Fruit fly (Drosophila melanogaster) whole organism, embryonic: ENCODE measurements around the gene CG5388.

Experiments used
- Awh ChIP-seq: fragments of 200-800 bp; sonication (Bioruptor generic); IDR thresholded peaks from 2 replicates; pipeline ENCODE4, ENCODE4 v1.3.6; 2022; ENCODE audit warnings: missing biosample characterization, missing genetic modification characterization
- B-H1 ChIP-seq: fragments of 200-800 bp; sonication (Bioruptor generic); IDR thresholded peaks from 3 replicates; pipeline ENCODE4 v1.3.6; 2022; ENCODE audit warnings: missing biosample characterization, missing genetic modification characterization
- BtbVII ChIP-seq: fragments of 200-800 bp; sonication (Bioruptor generic); optimal IDR thresholded peaks from 3 replicates; lab custom pipeline; 2017; ENCODE audit warnings: missing biosample characterization, mild to moderate bottlenecking, missing genetic modification characterization
- Bteb2 ChIP-seq: fragments of 200-800 bp; sonication (Bioruptor generic); optimal IDR thresholded peaks from 2 replicates; lab custom pipeline; 2016; ENCODE audit warnings: missing biosample characterization, missing genetic modification characterization
- CG10147 ChIP-seq: fragments of 200-800 bp; sonication (Bioruptor generic); optimal IDR thresholded peaks from 2 replicates; lab custom pipeline; 2019; ENCODE audit warnings: missing biosample characterization, mild to moderate bottlenecking, missing genetic modification characterization, moderate library complexity
- CG10543 ChIP-seq: fragments of 200-800 bp; sonication (Bioruptor generic); optimal IDR thresholded peaks from 3 replicates; lab custom pipeline; 2017; ENCODE audit warnings: missing biosample characterization, mild to moderate bottlenecking, missing genetic modification characterization, moderate library complexity
- CG11695 ChIP-seq: fragments of 200-800 bp; sonication (Bioruptor generic); IDR thresholded peaks from 3 replicates; pipeline ENCODE4 v1.3.6; 2022; ENCODE audit warnings: missing biosample characterization, missing genetic modification characterization
- CG12071 ChIP-seq: fragments of 200-800 bp; sonication (Bioruptor generic); optimal IDR thresholded peaks from 3 replicates; lab custom pipeline; 2018; ENCODE audit warnings: missing biosample characterization, mild to moderate bottlenecking, missing genetic modification characterization
- CG13296 ChIP-seq: fragments of 200-800 bp; sonication (Bioruptor generic); optimal IDR thresholded peaks from 3 replicates; lab custom pipeline; 2018; ENCODE audit warnings: missing biosample characterization, mild to moderate bottlenecking, missing genetic modification characterization
- CG14014 ChIP-seq: fragments of 200-800 bp; sonication (Bioruptor generic); IDR thresholded peaks from 2 replicates; pipeline ENCODE4 v1.3.6; 2022; ENCODE audit warnings: missing biosample characterization, missing genetic modification characterization
- CG16863 ChIP-seq: fragments of 200-800 bp; sonication (Bioruptor generic); optimal IDR thresholded peaks from 3 replicates; lab custom pipeline; 2016; ENCODE audit warnings: missing biosample characterization, missing genetic modification characterization
- CG18476 ChIP-seq: fragments of 200-800 bp; sonication (Bioruptor generic); optimal IDR thresholded peaks from 2 replicates; lab custom pipeline; 2016; ENCODE audit warnings: missing biosample characterization, mild to moderate bottlenecking, missing genetic modification characterization
- CG32532 ChIP-seq: fragments of 200-800 bp; sonication (Bioruptor generic); IDR thresholded peaks from 2 replicates; pipeline ENCODE4 v1.3.6; 2022; ENCODE audit warnings: missing biosample characterization, missing genetic modification characterization
- CG3726 ChIP-seq: fragments of 200-800 bp; sonication (Bioruptor generic); IDR thresholded peaks from 3 replicates; pipeline ENCODE4, ENCODE4 v1.3.6; 2022; ENCODE audit warnings: missing biosample characterization, missing genetic modification characterization
- CG4360 ChIP-seq: fragments of 200-800 bp; sonication (Bioruptor generic); IDR thresholded peaks from 2 replicates; pipeline ENCODE4 v1.3.6; 2022; ENCODE audit warnings: missing biosample characterization, missing genetic modification characterization
- CG5180 ChIP-seq: fragments of 200-800 bp; sonication (Bioruptor generic); optimal IDR thresholded peaks from 3 replicates; lab custom pipeline; 2017; ENCODE audit warnings: missing biosample characterization, missing genetic modification characterization, mild to moderate bottlenecking, moderate library complexity, missing genetic modification reagents
- CG6654 ChIP-seq: fragments of 200-800 bp; sonication (Bioruptor generic); optimal IDR thresholded peaks from 2 replicates; lab custom pipeline; 2017; ENCODE audit warnings: missing biosample characterization, mild to moderate bottlenecking, missing genetic modification characterization
- CG6683 ChIP-seq: fragments of 200-800 bp; sonication (Bioruptor generic); optimal IDR thresholded peaks from 2 replicates; lab custom pipeline; 2017; ENCODE audit warnings: missing biosample characterization, mild to moderate bottlenecking, missing genetic modification characterization, missing genetic modification reagents
- CG6813 ChIP-seq: fragments of 200-800 bp; sonication (Bioruptor generic); optimal IDR thresholded peaks from 2 replicates; lab custom pipeline; 2017; ENCODE audit warnings: missing biosample characterization, missing genetic modification characterization, mild to moderate bottlenecking, moderate library complexity, missing genetic modification reagents
- CG8089 ChIP-seq: fragments of 200-800 bp; sonication (Bioruptor generic); optimal IDR thresholded peaks from 3 replicates; lab custom pipeline; 2016; ENCODE audit warnings: missing biosample characterization, missing genetic modification characterization
- CG8765 ChIP-seq: fragments of 200-800 bp; sonication (Bioruptor generic); IDR thresholded peaks from 2 replicates; pipeline ENCODE4 v1.3.6; 2022; ENCODE audit warnings: missing biosample characterization, missing genetic modification characterization
- CG9727 ChIP-seq: fragments of 200-800 bp; sonication (Bioruptor generic); optimal IDR thresholded peaks from 3 replicates; lab custom pipeline; 2017; ENCODE audit warnings: missing biosample characterization, mild to moderate bottlenecking, missing genetic modification characterization
- CG9817 ChIP-seq: fragments of 200-800 bp; sonication (Bioruptor generic); optimal IDR thresholded peaks from 2 replicates; lab custom pipeline; 2018; ENCODE audit warnings: missing biosample characterization, mild to moderate bottlenecking, missing genetic modification characterization, moderate library complexity
- Deaf1 ChIP-seq: fragments of 200-800 bp; optimal IDR thresholded peaks from 3 replicates; lab custom pipeline; 2019; ENCODE audit warnings: missing biosample characterization, mild to moderate bottlenecking, missing genetic modification characterization, moderate library complexity
- Fer3 ChIP-seq: fragments of 200-800 bp; sonication (Bioruptor generic); optimal IDR thresholded peaks from 2 replicates; lab custom pipeline; 2018; ENCODE audit warnings: missing biosample characterization, mild to moderate bottlenecking, missing genetic modification characterization, moderate library complexity
- Gsc ChIP-seq: fragments of 200-800 bp; sonication (Bioruptor generic); IDR thresholded peaks from 2 replicates; pipeline ENCODE4 v1.3.6; 2022; ENCODE audit warnings: missing biosample characterization, missing genetic modification characterization
- HLH54F ChIP-seq: fragments of 200-800 bp; sonication (Bioruptor generic); optimal IDR thresholded peaks from 3 replicates; lab custom pipeline; 2016; ENCODE audit warnings: missing biosample characterization, missing genetic modification characterization
- Hr51 ChIP-seq, 2 experiments: fragments of 200-800 bp; sonication (Bioruptor generic); optimal IDR thresholded peaks; 2 replicates in 1 of 2; 3 replicates in 1 of 2; lab custom pipeline; 2016 to 2018; ENCODE audit warnings: missing biosample characterization in 2 of 2, missing genetic modification characterization in 2 of 2, mild to moderate bottlenecking in 1 of 2, moderate library complexity in 1 of 2
- Vsx1 ChIP-seq: fragments of 200-800 bp; sonication (Bioruptor generic); optimal IDR thresholded peaks from 2 replicates; lab custom pipeline; 2017; ENCODE audit warnings: missing biosample characterization, mild to moderate bottlenecking, missing genetic modification characterization, missing genetic modification reagents
- al ChIP-seq: fragments of 200-800 bp; sonication (Bioruptor generic); IDR thresholded peaks from 2 replicates; pipeline ENCODE4 v1.3.6; 2022; ENCODE audit warnings: missing biosample characterization, missing genetic modification characterization
- cas ChIP-seq: fragments of 200-800 bp; sonication (Bioruptor generic); IDR thresholded peaks from 2 replicates; pipeline ENCODE4 v1.3.6; 2022; ENCODE audit warnings: missing biosample characterization, missing genetic modification characterization
- chinmo ChIP-seq: fragments of 200-800 bp; sonication (Bioruptor generic); IDR thresholded peaks from 4 replicates; pipeline ENCODE4 v1.3.6; 2022; ENCODE audit warnings: missing biosample characterization, missing genetic modification characterization; ENCODE audit not compliant: partially characterized antibody
- ftz-f1 ChIP-seq: fragments of 200-800 bp; sonication (Bioruptor generic); optimal IDR thresholded peaks from 2 replicates; lab custom pipeline; 2016; ENCODE audit warnings: missing biosample characterization, missing genetic modification characterization
- gce ChIP-seq: fragments of 200-800 bp; sonication (Bioruptor generic); IDR thresholded peaks from 3 replicates; pipeline ENCODE4 v1.3.6; 2022; ENCODE audit warnings: missing biosample characterization, missing genetic modification characterization
- gfzf ChIP-seq: fragments of 200-800 bp; sonication (Bioruptor generic); optimal IDR thresholded peaks from 2 replicates; lab custom pipeline; 2016; ENCODE audit warnings: missing biosample characterization, mild to moderate bottlenecking, missing genetic modification characterization, moderate library complexity
- inv ChIP-seq: fragments of 200-800 bp; sonication (Bioruptor generic); IDR thresholded peaks from 2 replicates; pipeline ENCODE4 v1.3.6; 2022; ENCODE audit warnings: missing biosample characterization, missing genetic modification characterization; ENCODE audit not compliant: partially characterized antibody
- knrl ChIP-seq: fragments of 200-800 bp; sonication (Bioruptor generic); IDR thresholded peaks from 3 replicates; pipeline ENCODE4 v1.3.6; 2022; ENCODE audit warnings: missing biosample characterization, missing genetic modification characterization; ENCODE audit not compliant: partially characterized antibody
- lmd ChIP-seq: fragments of 200-800 bp; sonication (Bioruptor generic); IDR thresholded peaks from 2 replicates; pipeline ENCODE4 v1.3.6; 2022; ENCODE audit warnings: missing biosample characterization, missing genetic modification characterization
- mirr ChIP-seq: fragments of 200-800 bp; sonication (Bioruptor generic); optimal IDR thresholded peaks from 3 replicates; lab custom pipeline; 2018; ENCODE audit warnings: missing biosample characterization, mild to moderate bottlenecking, missing genetic modification characterization
- oc ChIP-seq: fragments of 200-800 bp; sonication (Bioruptor generic); optimal IDR thresholded peaks from 2 replicates; lab custom pipeline; 2018; ENCODE audit warnings: missing biosample characterization, mild to moderate bottlenecking, missing genetic modification characterization, moderate library complexity
- pho ChIP-seq: fragments of 200-800 bp; sonication (Bioruptor generic); optimal IDR thresholded peaks from 2 replicates; lab custom pipeline; 2016; ENCODE audit warnings: missing biosample characterization, missing genetic modification characterization
- pita ChIP-seq: fragments of 200-800 bp; sonication (Bioruptor generic); optimal IDR thresholded peaks from 2 replicates; lab custom pipeline; 2017; ENCODE audit warnings: missing biosample characterization, mild to moderate bottlenecking, missing genetic modification characterization
- prd ChIP-seq, 3 experiments: fragments of >200 bp in 2 of 3; fragments of 200-800 bp in 1 of 3; sonication (Bioruptor generic) in 1 of 3; optimal IDR thresholded peaks in 2 of 3; IDR thresholded peaks in 1 of 3; 2 replicates in 2 of 3; 3 replicates in 1 of 3; pipeline versions ENCODE4 v1.3.6 to Lab custom; 2017 to 2022; ENCODE audit warnings: missing biosample characterization in 1 of 3, missing genetic modification characterization in 1 of 3
- pum ChIP-seq: fragments of 200-800 bp; sonication (Bioruptor generic); optimal IDR thresholded peaks from 2 replicates; lab custom pipeline; 2016; ENCODE audit warnings: missing biosample characterization, missing genetic modification characterization
- repo ChIP-seq: fragments of 200-800 bp; sonication (Bioruptor generic); optimal IDR thresholded peaks from 2 replicates; lab custom pipeline; 2016; ENCODE audit warnings: missing biosample characterization, missing genetic modification characterization
- salm ChIP-seq: fragments of 200-800 bp; sonication (Bioruptor generic); optimal IDR thresholded peaks from 2 replicates; lab custom pipeline; 2018; ENCODE audit warnings: missing biosample characterization, mild to moderate bottlenecking, missing genetic modification characterization
- schlank ChIP-seq: fragments of 200-800 bp; sonication (Bioruptor generic); optimal IDR thresholded peaks from 2 replicates; lab custom pipeline; 2018; ENCODE audit warnings: missing biosample characterization, mild to moderate bottlenecking, missing genetic modification characterization
- sug ChIP-seq: fragments of 200-800 bp; optimal IDR thresholded peaks from 2 replicates; lab custom pipeline; 2019; ENCODE audit warnings: missing biosample characterization, mild to moderate bottlenecking, missing genetic modification characterization, moderate library complexity
- unc-4 ChIP-seq: fragments of 200-800 bp; sonication (Bioruptor generic); IDR thresholded peaks from 2 replicates; pipeline ENCODE4 v1.3.6; 2022; ENCODE audit warnings: missing biosample characterization, missing genetic modification characterization; ENCODE audit not compliant: partially characterized antibody
- zfh1 ChIP-seq: fragments of 200-800 bp; sonication (Bioruptor generic); IDR thresholded peaks from 3 replicates; pipeline ENCODE4 v1.3.6; 2022; ENCODE audit warnings: missing biosample characterization, missing genetic modification characterization

CG5388 gene

dm6 chr3R:22358810-22359209 is 18.7 kb upstream of the CG5388 start (continued):
- TF ChIP-seq HLH54F (GFP tag; lab: Kevin White, UChicago) = peak; percentile 9
- TF ChIP-seq Hr51 (GFP tag; optimal IDR thresholded peaks at IDR 0.05; lab: Kevin White, UChicago) = peak; percentile 27 to 58
- TF ChIP-seq repo (GFP tag; lab: Kevin White, UChicago) = no peak
- TF ChIP-seq CG8765 (GFP tag; lab: Robert Waterston, UW) = no peak
- TF ChIP-seq al (GFP tag; lab: Robert Waterston, UW) = peak; percentile 37; the same call in 1 of the 2 replicates
- peak; percentile 46 for TF ChIP-seq BtbVII
- peak; percentile 61; the same call in 1 of the 2 replicates for TF ChIP-seq CG4360 (GFP tag; lab: Robert Waterston, UW)
- TF ChIP-seq Bteb2 (GFP tag; lab: Kevin White, UChicago) = peak; percentile 36
- TF ChIP-seq CG10543 (GFP tag; lab: Kevin White, UChicago) = no peak
- peak; percentile 86 for TF ChIP-seq oc
- no peak for TF ChIP-seq CG9817 (tag; lab: Kevin White, UChicago)
- peak; percentile 25 for TF ChIP-seq pum (GFP tag; lab: Kevin White, UChicago)
- TF ChIP-seq zfh1 (GFP tag; lab: Robert Waterston, UW) = peak; percentile 80
- TF ChIP-seq Gsc = no peak
- peak; percentile 85 for TF ChIP-seq CG11695 (GFP tag; lab: Robert Waterston, UW)
- TF ChIP-seq knrl (GFP tag; lab: Robert Waterston, UW) = no peak
- peak; percentile 59 for TF ChIP-seq CG8089 (GFP tag; lab: Kevin White, UChicago)
- no peak for TF ChIP-seq CG6654 (GFP tag; lab: Kevin White, UChicago)
- no peak for TF ChIP-seq ftz-f1 (GFP tag; lab: Kevin White, UChicago)
- peak; percentile 38 for TF ChIP-seq CG6683 (GFP tag; lab: Kevin White, UChicago)
- no peak for TF ChIP-seq inv (GFP tag; lab: Robert Waterston, UW)
- TF ChIP-seq CG6813 (GFP tag; lab: Kevin White, UChicago) = peak; percentile 86
- TF ChIP-seq lmd (GFP tag; lab: Robert Waterston, UW) = peak; percentile 54
- TF ChIP-seq gce (GFP tag; lab: Robert Waterston, UW) = peak; percentile 23; the same call in 1 of the 3 replicates
- TF ChIP-seq Vsx1 (GFP tag; lab: Kevin White, UChicago) = peak; percentile 59
- TF ChIP-seq CG9727 = peak; percentile 81
- no peak for TF ChIP-seq unc-4 (GFP tag; lab: Robert Waterston, UW)
- peak; percentile 64 for TF ChIP-seq CG16863 (GFP tag; lab: Kevin White, UChicago)
- TF ChIP-seq CG13296 (GFP tag; lab: Kevin White, UChicago) = peak; percentile 57
- TF ChIP-seq sug = peak; percentile 18
- no peak for TF ChIP-seq pho (GFP tag; lab: Kevin White, UChicago)
- no peak for TF ChIP-seq gfzf
- TF ChIP-seq CG18476 (GFP tag; lab: Kevin White, UChicago) = peak; percentile 84
- TF ChIP-seq CG14014 (GFP tag; lab: Robert Waterston, UW) = peak; percentile 54; the same call in 1 of the 2 replicates
- no peak for TF ChIP-seq schlank (tag; lab: Kevin White, UChicago)
- TF ChIP-seq CG32532 = peak; percentile 73
- no peak for TF ChIP-seq chinmo
- peak; percentile 57 for TF ChIP-seq CG12071 (GFP tag; lab: Kevin White, UChicago)
- no peak for TF ChIP-seq salm (tag; lab: Kevin White, UChicago)
- TF ChIP-seq CG3726 = 0 out of 3 replicates have a peak, but pooled peaks have one; percentile 50
- peak; percentile 22 for TF ChIP-seq CG5180 (GFP tag; lab: Kevin White, UChicago)
- TF ChIP-seq pita (GFP tag; lab: Kevin White, UChicago) = no peak
- no peak for TF ChIP-seq cas (GFP tag; lab: Robert Waterston, UW)
- TF ChIP-seq mirr (GFP tag; lab: Kevin White, UChicago) = no peak
- TF ChIP-seq prd (optimal IDR thresholded peaks at IDR 0.05; lab: Kevin White, UChicago) = no peak
- peak; percentile 79 for TF ChIP-seq prd (GFP tag; IDR thresholded peaks at IDR 0.05; lab: Robert Waterston, UW)
- TF ChIP-seq Awh (GFP tag; lab: Robert Waterston, UW) = peak; percentile 83
- peak; percentile 40 for TF ChIP-seq CG10147
- peak; percentile 76 for TF ChIP-seq B-H1
- TF ChIP-seq Fer3 = peak; percentile 74
- peak; percentile 17 for TF ChIP-seq Deaf1 (tag; lab: Kevin White, UChicago)
